Worm (Caenorhabditis elegans): ENCODE measurements around the gene C43C3.4.

The C43C3.4 gene

ce11 chrX:9667391-9667790 is 7.3 kb downstream of the C43C3.4 start:
- peak; percentile 40 for TF ChIP-seq fos-1 (tag; optimal IDR thresholded peaks at IDR 0.05)
- TF ChIP-seq sma-3 (GFP tag; optimal IDR thresholded peaks at IDR 0.05), result peak; percentile 59
- TF ChIP-seq peb-1 (tag; optimal IDR thresholded peaks at IDR 0.05), result no peak
- no peak for TF ChIP-seq R02D3.7 (tag; optimal IDR thresholded peaks at IDR 0.05)
- TF ChIP-seq lin-13 (GFP tag; optimal IDR thresholded peaks at IDR 0.05), result peak; percentile 8
- peak in 1 of 2 experiments; percentile 3 for TF ChIP-seq mdl-1 (tag; optimal IDR thresholded peaks at IDR 0.05)
- TF ChIP-seq F13H6.1 (tag; optimal IDR thresholded peaks at IDR 0.05), result peak; percentile 7
- TF ChIP-seq unc-39 (tag; optimal IDR thresholded peaks at IDR 0.05), result no peak
- TF ChIP-seq nhr-129 (tag; optimal IDR thresholded peaks at IDR 0.05), result peak; percentile 50
- TF ChIP-seq nhr-25 (tag; optimal IDR thresholded peaks at IDR 0.05), result peak; percentile 82
- no peak for TF ChIP-seq unc-55 (GFP tag; optimal IDR thresholded peaks at IDR 0.05)
- TF ChIP-seq nhr-6 (tag; optimal IDR thresholded peaks at IDR 0.05), result peak; percentile 61
- peak; percentile 4 for TF ChIP-seq egl-27 (tag; optimal IDR thresholded peaks at IDR 0.05)
- peak; percentile 41 for TF ChIP-seq C34F6.9 (tag; optimal IDR thresholded peaks at IDR 0.05)
- TF ChIP-seq blmp-1 (tag; optimal IDR thresholded peaks at IDR 0.05; ENCODE audit: insufficient read depth), result peak; percentile 75
- no peak for TF ChIP-seq ama-1 (optimal IDR thresholded peaks at IDR 0.05)
- TF ChIP-seq sma-9 (GFP tag; optimal IDR thresholded peaks at IDR 0.05), result peak; percentile 19
- TF ChIP-seq sma-9 (tag; optimal IDR thresholded peaks at IDR 0.05), result no peak
- TF ChIP-seq ceh-16 (tag; optimal IDR thresholded peaks at IDR 0.05), result peak; percentile 86
- TF ChIP-seq crh-2 (tag; optimal IDR thresholded peaks at IDR 0.05), result peak; percentile 42
- TF ChIP-seq ztf-4 (tag; optimal IDR thresholded peaks at IDR 0.05), result peak; percentile 24
- TF ChIP-seq lsy-2 (tag; optimal IDR thresholded peaks at IDR 0.05), result peak in 1 of 2 experiments; percentile 33
- TF ChIP-seq zag-1 (tag; optimal IDR thresholded peaks at IDR 0.05), result no peak
- no peak for TF ChIP-seq dmd-4 (tag; optimal IDR thresholded peaks at IDR 0.05)
- peak; percentile 50 for TF ChIP-seq nhr-21 (tag; optimal IDR thresholded peaks at IDR 0.05)

ce11 chrX:9665944-9666343 is 8.8 kb downstream of the C43C3.4 start:
- TF ChIP-seq R02D3.7 (tag; optimal IDR thresholded peaks at IDR 0.05), result no peak
- TF ChIP-seq nhr-12 (tag; optimal IDR thresholded peaks at IDR 0.05), result no peak
- no peak for TF ChIP-seq ZK546.5 (tag; optimal IDR thresholded peaks at IDR 0.05)

ce11 chrX:9656772-9657171 is 17.9 kb downstream of the C43C3.4 start:
- TF ChIP-seq mab-5 (tag; optimal IDR thresholded peaks at IDR 0.05) (no peak), ztf-4 (tag; optimal IDR thresholded peaks at IDR 0.05) (no peak), unc-62 (GFP tag; optimal IDR thresholded peaks at IDR 0.05) (no peak)

- TF ChIP-seq peb-1 (tag; optimal IDR thresholded peaks at IDR 0.05) (no peak), mbf-1 (tag; optimal IDR thresholded peaks at IDR 0.05) (no peak), skn-1 (tag; optimal IDR thresholded peaks at IDR 0.05) (no peak), lsy-2 (tag; optimal IDR thresholded peaks at IDR 0.05) (no peak), ceh-16 (tag; optimal IDR thresholded peaks at IDR 0.05) (no peak), C34F6.9 (tag; optimal IDR thresholded peaks at IDR 0.05) (no peak), ZK546.5 (tag; optimal IDR thresholded peaks at IDR 0.05) (no peak), aly-2 (tag; optimal IDR thresholded peaks at IDR 0.05) (no peak), elt-3 (tag; optimal IDR thresholded peaks at IDR 0.05) (no peak), nhr-11 (tag; optimal IDR thresholded peaks at IDR 0.05) (no peak), unc-62 (GFP tag; optimal IDR thresholded peaks at IDR 0.05) (no peak), nhr-237 (tag; optimal IDR thresholded peaks at IDR 0.05) (no peak), nhr-12 (tag; optimal IDR thresholded peaks at IDR 0.05) (no peak), Y55F3AM.14 (GFP tag; optimal IDR thresholded peaks at IDR 0.05) (no peak), sma-3 (GFP tag; optimal IDR thresholded peaks at IDR 0.05) (no peak), nhr-21 (tag; optimal IDR thresholded peaks at IDR 0.05) (no peak), blmp-1 (tag; optimal IDR thresholded peaks at IDR 0.05; ENCODE audit: insufficient read depth) (no peak)
Observed at ce11 chrX:9654232-9654631, 20.5 kb downstream of the C43C3.4 start.

- TF ChIP-seq F13H6.1 (tag; optimal IDR thresholded peaks at IDR 0.05) (no peak), skn-1 (tag; optimal IDR thresholded peaks at IDR 0.05) (no peak), dmd-4 (tag; optimal IDR thresholded peaks at IDR 0.05) (no peak), lin-39 (tag; optimal IDR thresholded peaks at IDR 0.05) (no peak), nhr-6 (tag; optimal IDR thresholded peaks at IDR 0.05) (no peak), nhr-25 (tag; optimal IDR thresholded peaks at IDR 0.05) (no peak), unc-55 (GFP tag; optimal IDR thresholded peaks at IDR 0.05) (no peak), snpc-4 (tag; optimal IDR thresholded peaks at IDR 0.05) (no peak), ztf-4 (tag; optimal IDR thresholded peaks at IDR 0.05) (no peak), sma-9 (GFP tag; optimal IDR thresholded peaks at IDR 0.05) (no peak), sma-9 (tag; optimal IDR thresholded peaks at IDR 0.05) (no peak), unc-62 (GFP tag; optimal IDR thresholded peaks at IDR 0.05) (no peak), nhr-77 (tag; optimal IDR thresholded peaks at IDR 0.05) (no peak), ama-1 (optimal IDR thresholded peaks at IDR 0.05) (no peak), nhr-129 (tag; optimal IDR thresholded peaks at IDR 0.05) (no peak), nhr-23 (tag; optimal IDR thresholded peaks at IDR 0.05) (no peak), Y55F3AM.14 (GFP tag; optimal IDR thresholded peaks at IDR 0.05) (no peak)
Observed at ce11 chrX:9653478-9653877, 21.2 kb downstream of the C43C3.4 start.
